Fruit fly (Drosophila melanogaster): ENCODE measurements around the gene Spp.
A peak's percentile ranks its signal among the peaks of the same experiment; 100 is the strongest.

Gene Spp

DNA sequence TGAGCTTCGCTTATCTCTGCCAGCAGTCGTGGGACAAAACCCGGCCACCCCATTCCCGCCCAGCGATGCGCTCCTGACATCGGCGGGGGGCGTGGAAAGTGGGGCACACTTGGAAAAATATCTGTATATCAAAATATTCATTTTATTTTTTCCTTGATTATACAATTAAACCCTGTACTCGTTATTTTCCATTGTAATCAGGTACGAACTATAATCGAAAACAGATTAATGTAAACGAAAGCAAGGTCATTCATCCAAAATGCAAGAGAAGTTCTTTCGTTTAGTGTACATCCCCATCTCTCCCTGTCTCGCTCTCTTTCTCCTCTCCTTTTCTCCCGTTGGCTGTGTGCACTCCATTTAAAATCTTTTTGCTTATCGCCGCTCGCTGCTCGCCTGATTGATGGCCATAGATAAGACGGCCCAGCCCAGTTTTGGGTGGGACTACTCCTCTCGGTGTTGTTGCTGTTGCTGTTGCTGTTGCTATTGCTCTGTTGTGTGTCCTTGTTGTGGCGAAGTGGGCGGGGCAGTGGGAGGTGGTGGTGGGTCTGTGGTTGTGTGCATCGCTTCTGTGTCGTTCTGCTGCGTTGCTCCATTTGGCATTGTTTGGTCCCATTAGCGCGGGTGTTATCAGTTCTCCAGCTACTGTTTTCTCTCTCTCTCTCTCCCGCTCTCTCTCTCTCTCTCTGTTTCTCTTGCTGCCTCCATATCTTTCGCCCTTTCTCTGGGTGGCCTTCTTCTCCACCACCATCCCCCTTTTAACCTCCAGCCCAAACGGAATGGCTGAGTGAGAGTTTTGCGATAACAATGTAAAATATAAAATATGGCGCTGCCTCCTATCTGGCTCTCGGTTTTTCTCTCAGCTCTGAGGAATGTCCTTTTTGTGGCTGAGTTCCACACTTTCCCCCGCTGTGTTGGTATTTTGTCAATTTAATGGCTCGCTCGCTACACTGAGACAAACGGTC lies 28.1 kb downstream of the Spp start (continued):
- TF ChIP-seq Tbp (GFP tag; optimal IDR thresholded peaks at IDR 0.05) (no peak), Optix (GFP tag; IDR thresholded peaks at IDR 0.05) (peak; percentile 59; the same call in 1 of the 3 replicates), CG10209 (GFP tag; optimal IDR thresholded peaks at IDR 0.05) (peak; percentile 67), E2f1 (GFP tag; IDR thresholded peaks at IDR 0.05) (peak; percentile 67), scrt (GFP tag; optimal IDR thresholded peaks at IDR 0.05) (peak; percentile 73), CG6765 (GFP tag; optimal IDR thresholded peaks at IDR 0.05) (peak; percentile 27), CG6689 (GFP tag; IDR thresholded peaks at IDR 0.05) (peak; percentile 83), CG10959 (GFP tag; IDR thresholded peaks at IDR 0.05) (0 out of 2 replicates have a peak, but pooled peaks have one; percentile 25), CG3407 (GFP tag; optimal IDR thresholded peaks at IDR 0.05) (peak; percentile 68), CG11398 (GFP tag; optimal IDR thresholded peaks at IDR 0.05) (peak; percentile 32), caup (GFP tag; optimal IDR thresholded peaks at IDR 0.05; ENCODE audit: severe bottlenecking) (peak; percentile 58), CG1602 (GFP tag; optimal IDR thresholded peaks at IDR 0.05) (peak; percentile 65), org-1 (GFP tag; optimal IDR thresholded peaks at IDR 0.05) (peak; percentile 76), CG18764 (GFP tag; optimal IDR thresholded peaks at IDR 0.05) (peak; percentile 49), Nf-YC (tag; optimal IDR thresholded peaks at IDR 0.05) (peak; percentile 90), HLH4C (GFP tag; IDR thresholded peaks at IDR 0.05; ENCODE audit: partially characterized antibody) (no peak), CG34376 (GFP tag; optimal IDR thresholded peaks at IDR 0.05) (no peak), shn (GFP tag; optimal IDR thresholded peaks at IDR 0.05) (peak; percentile 16), ro (GFP tag; IDR thresholded peaks at IDR 0.05) (no peak), zf30C (GFP tag; optimal IDR thresholded peaks at IDR 0.05) (peak; percentile 64), disco-r (GFP tag; optimal IDR thresholded peaks at IDR 0.05) (no peak), CG1603 (tag; optimal IDR thresholded peaks at IDR 0.05) (peak; percentile 94), CG11695 (GFP tag; IDR thresholded peaks at IDR 0.05) (peak; percentile 63; the same call in 1 of the 3 replicates), CG11723 (GFP tag; optimal IDR thresholded peaks at IDR 0.05) (peak; percentile 38), kni (GFP tag; optimal IDR thresholded peaks at IDR 0.05) (peak; percentile 2), CG34422 (GFP tag; IDR thresholded peaks at IDR 0.05) (peak; percentile 79; the same call in 2 of the 3 replicates), CG16815 (GFP tag; optimal IDR thresholded peaks at IDR 0.05) (peak; percentile 62), klu (GFP tag; IDR thresholded peaks at IDR 0.05) (0 out of 2 replicates have a peak, but pooled peaks have one; percentile 39), CG15514 (GFP tag; optimal IDR thresholded peaks at IDR 0.05) (peak; percentile 53), Lpt (GFP tag; optimal IDR thresholded peaks at IDR 0.05) (no peak), kah (GFP tag; optimal IDR thresholded peaks at IDR 0.05) (peak; percentile 65), CG8478 (optimal IDR thresholded peaks at IDR 0.05) (no peak), CG1792 (GFP tag; optimal IDR thresholded peaks at IDR 0.05) (peak; percentile 22), sr (GFP tag; IDR thresholded peaks at IDR 0.05) (no peak), ewg (GFP tag; optimal IDR thresholded peaks at IDR 0.05) (peak; percentile 69), ara (GFP tag; IDR thresholded peaks at IDR 0.05) (peak; percentile 82), zfh2 (GFP tag; optimal IDR thresholded peaks at IDR 0.05) (no peak), CG31388 (GFP tag; optimal IDR thresholded peaks at IDR 0.05) (no peak), CG32532 (GFP tag; IDR thresholded peaks at IDR 0.05) (peak; percentile 68), ap (GFP tag; IDR thresholded peaks at IDR 0.05) (peak; percentile 64), zen2 (GFP tag; IDR thresholded peaks at IDR 0.05; ENCODE audit: partially characterized antibody) (no peak), D (optimal IDR thresholded peaks at IDR 0.05) (no peak), D (GFP tag; optimal IDR thresholded peaks at IDR 0.05) (peak; percentile 80), CG10267 (tag; optimal IDR thresholded peaks at IDR 0.05) (peak; percentile 73), nerfin-2 (GFP tag; IDR thresholded peaks at IDR 0.05; ENCODE audit: partially characterized antibody) (no peak), Meics (GFP tag; optimal IDR thresholded peaks at IDR 0.05) (peak; percentile 75), CG6683 (GFP tag; optimal IDR thresholded peaks at IDR 0.05) (peak; percentile 70), Ets97D (GFP tag; optimal IDR thresholded peaks at IDR 0.05) (no peak), Kr (GFP tag; optimal IDR thresholded peaks at IDR 0.05) (no peak)

All from whole organism, embryonic.